Fruit fly (Drosophila melanogaster) whole organism, embryonic: ENCODE measurements around the gene CG14362.
A peak's percentile ranks its signal among the peaks of the same experiment; 100 is the strongest.

Source experiments
- ATbp ChIP-seq: fragments of 200-800 bp; sonication (Bioruptor generic); optimal IDR thresholded peaks from 2 replicates; lab custom pipeline; 2017; ENCODE audit warnings: missing biosample characterization, mild to moderate bottlenecking, missing genetic modification characterization, missing genetic modification reagents
- Aef1 ChIP-seq: fragments of 200-800 bp; sonication (Bioruptor generic); IDR thresholded peaks from 3 replicates; pipeline ENCODE4 v1.3.6; 2022; ENCODE audit warnings: missing biosample characterization, missing genetic modification characterization
- Antp ChIP-seq: fragments of 200-800 bp; sonication (Bioruptor generic); optimal IDR thresholded peaks from 3 replicates; lab custom pipeline; 2016; ENCODE audit warnings: missing biosample characterization, missing genetic modification characterization
- Atf-2 ChIP-seq: fragments of 200-800 bp; sonication (Bioruptor generic); optimal IDR thresholded peaks from 2 replicates; lab custom pipeline; 2016; ENCODE audit warnings: missing biosample characterization, missing genetic modification characterization
- CG10209 ChIP-seq: fragments of 200-800 bp; sonication (Bioruptor generic); optimal IDR thresholded peaks from 3 replicates; lab custom pipeline; 2017; ENCODE audit warnings: missing biosample characterization, mild to moderate bottlenecking, missing genetic modification characterization, missing genetic modification reagents
- CG10462 ChIP-seq: fragments of 200-800 bp; sonication (Bioruptor generic); optimal IDR thresholded peaks from 2 replicates; lab custom pipeline; 2016; ENCODE audit warnings: missing biosample characterization, missing genetic modification characterization
- CG13624 ChIP-seq: fragments of 200-800 bp; sonication (Bioruptor generic); optimal IDR thresholded peaks from 2 replicates; lab custom pipeline; 2016; ENCODE audit warnings: missing biosample characterization, missing genetic modification characterization
- CG17361 ChIP-seq: fragments of 200-800 bp; sonication (Bioruptor generic); IDR thresholded peaks from 3 replicates; pipeline ENCODE4 v1.3.6; 2022; ENCODE audit warnings: missing biosample characterization, missing genetic modification characterization
- CG3847 ChIP-seq: fragments of 200-800 bp; sonication (Bioruptor generic); IDR thresholded peaks from 2 replicates; pipeline ENCODE4 v1.3.6; 2022; ENCODE audit warnings: missing biosample characterization, missing genetic modification characterization
- CG9215 ChIP-seq: fragments of 200-800 bp; sonication (Bioruptor generic); IDR thresholded peaks from 2 replicates; pipeline ENCODE4 v1.3.6; 2022; ENCODE audit warnings: missing biosample characterization, missing genetic modification characterization
- CG9609 ChIP-seq: fragments of 200-800 bp; sonication (Bioruptor generic); optimal IDR thresholded peaks from 3 replicates; lab custom pipeline; 2016; ENCODE audit warnings: missing biosample characterization, missing genetic modification characterization
- CG9817 ChIP-seq: fragments of 200-800 bp; sonication (Bioruptor generic); optimal IDR thresholded peaks from 2 replicates; lab custom pipeline; 2018; ENCODE audit warnings: missing biosample characterization, mild to moderate bottlenecking, missing genetic modification characterization, moderate library complexity
- Camta ChIP-seq: fragments of 200-800 bp; sonication (Bioruptor generic); optimal IDR thresholded peaks from 2 replicates; lab custom pipeline; 2016; ENCODE audit warnings: missing biosample characterization, missing genetic modification characterization
- D19A ChIP-seq: fragments of 200-800 bp; optimal IDR thresholded peaks from 3 replicates; lab custom pipeline; 2019; ENCODE audit warnings: missing biosample characterization, mild to moderate bottlenecking, missing genetic modification characterization, moderate library complexity
- Drgx ChIP-seq: fragments of 200-800 bp; sonication (Bioruptor generic); IDR thresholded peaks from 2 replicates; pipeline ENCODE4 v1.3.6; 2022; ENCODE audit warnings: missing biosample characterization, missing genetic modification characterization
- Ets65A ChIP-seq: fragments of 200-800 bp; sonication (Bioruptor generic); peaks from one replicate; lab custom pipeline; 2016; ENCODE audit warnings: missing biosample characterization, missing genetic modification characterization
- Ets97D ChIP-seq: fragments of 200-800 bp; sonication (Bioruptor generic); optimal IDR thresholded peaks from 3 replicates; lab custom pipeline; 2016; ENCODE audit warnings: missing biosample characterization, missing genetic modification characterization
- H2.0 ChIP-seq: fragments of 200-800 bp; sonication (Bioruptor generic); IDR thresholded peaks from 2 replicates; pipeline ENCODE4 v1.3.6; 2022; ENCODE audit warnings: missing biosample characterization, missing genetic modification characterization
- Hsf ChIP-seq: fragments of 200-800 bp; sonication (Bioruptor generic); optimal IDR thresholded peaks from 3 replicates; lab custom pipeline; 2016; ENCODE audit warnings: missing biosample characterization, missing genetic modification characterization
- Max ChIP-seq: fragments of 200-800 bp; sonication (Bioruptor generic); optimal IDR thresholded peaks from 2 replicates; lab custom pipeline; 2016; ENCODE audit warnings: missing biosample characterization, mild to moderate bottlenecking, missing genetic modification characterization
- Meics ChIP-seq: fragments of 200-800 bp; sonication (Bioruptor generic); optimal IDR thresholded peaks from 2 replicates; lab custom pipeline; 2017; ENCODE audit warnings: missing biosample characterization, mild to moderate bottlenecking, missing genetic modification characterization
- Rx ChIP-seq: fragments of 200-800 bp; sonication (Bioruptor generic); IDR thresholded peaks from 2 replicates; pipeline ENCODE4 v1.3.6; 2022; ENCODE audit warnings: missing biosample characterization, missing genetic modification characterization
- Scr ChIP-seq: fragments of 200-800 bp; sonication (Bioruptor generic); IDR thresholded peaks from 2 replicates; pipeline ENCODE4 v1.3.6; 2022; ENCODE audit warnings: missing biosample characterization, missing genetic modification characterization; ENCODE audit not compliant: partially characterized antibody
- Taf1 ChIP-seq: fragments of 200-800 bp; sonication (Bioruptor generic); IDR thresholded peaks from 2 replicates; pipeline ENCODE4 v1.3.6; 2022; ENCODE audit warnings: missing biosample characterization, missing genetic modification characterization
- al ChIP-seq: fragments of 200-800 bp; sonication (Bioruptor generic); IDR thresholded peaks from 2 replicates; pipeline ENCODE4 v1.3.6; 2022; ENCODE audit warnings: missing biosample characterization, missing genetic modification characterization
- aop ChIP-seq: fragments of 200-800 bp; sonication (Bioruptor generic); IDR thresholded peaks from 2 replicates; pipeline ENCODE4 v1.3.6; 2022; ENCODE audit warnings: missing biosample characterization, missing genetic modification characterization
- ash1 ChIP-seq: fragments of 200-800 bp; sonication (Bioruptor generic); optimal IDR thresholded peaks from 2 replicates; lab custom pipeline; 2018; ENCODE audit warnings: missing biosample characterization, mild to moderate bottlenecking, missing genetic modification characterization
- cato ChIP-seq: fragments of 200-800 bp; sonication (Bioruptor generic); optimal IDR thresholded peaks from 2 replicates; lab custom pipeline; 2016; ENCODE audit warnings: missing biosample characterization, missing genetic modification characterization, borderline replicate concordance
- dimm ChIP-seq: fragments of 200-800 bp; sonication (Bioruptor generic); IDR thresholded peaks from 2 replicates; pipeline ENCODE4 v1.3.6; 2022; ENCODE audit warnings: missing biosample characterization, missing genetic modification characterization
- dpn ChIP-seq, 2 experiments: fragments of 200-800 bp; sonication (Bioruptor generic); optimal IDR thresholded peaks; 3 replicates each; lab custom pipeline; 2016; ENCODE audit warnings: missing biosample characterization in 2 of 2, missing genetic modification characterization in 2 of 2
- dysf ChIP-seq: fragments of 200-800 bp; sonication (Bioruptor generic); IDR thresholded peaks from 3 replicates; pipeline ENCODE4 v1.3.6; 2022; ENCODE audit warnings: missing biosample characterization, missing genetic modification characterization
- fd102C ChIP-seq: fragments of 200-800 bp; sonication (Bioruptor generic); optimal IDR thresholded peaks from 2 replicates; lab custom pipeline; 2018; ENCODE audit warnings: missing biosample characterization, mild to moderate bottlenecking, missing genetic modification characterization, moderate library complexity
- fd3F ChIP-seq: fragments of 200-800 bp; sonication (Bioruptor generic); optimal IDR thresholded peaks from 2 replicates; lab custom pipeline; 2018; ENCODE audit warnings: missing biosample characterization, mild to moderate bottlenecking, missing genetic modification characterization, moderate library complexity
- fu2 ChIP-seq: fragments of 200-800 bp; sonication (Bioruptor generic); optimal IDR thresholded peaks from 2 replicates; lab custom pipeline; 2016; ENCODE audit warnings: missing biosample characterization, missing genetic modification characterization
- gfzf ChIP-seq: fragments of 200-800 bp; sonication (Bioruptor generic); optimal IDR thresholded peaks from 2 replicates; lab custom pipeline; 2016; ENCODE audit warnings: missing biosample characterization, mild to moderate bottlenecking, missing genetic modification characterization, moderate library complexity
- h ChIP-seq: fragments of >200 bp; optimal IDR thresholded peaks from 2 replicates; lab custom pipeline; 2017
- jing ChIP-seq: fragments of 200-800 bp; sonication (Bioruptor generic); optimal IDR thresholded peaks from 2 replicates; lab custom pipeline; 2018; ENCODE audit warnings: missing biosample characterization, mild to moderate bottlenecking, missing genetic modification characterization
- kah ChIP-seq: fragments of 200-800 bp; sonication (Bioruptor generic); optimal IDR thresholded peaks from 2 replicates; lab custom pipeline; 2018; ENCODE audit warnings: missing biosample characterization, mild to moderate bottlenecking, missing genetic modification characterization
- kay ChIP-seq: fragments of 200-800 bp; sonication (Bioruptor generic); optimal IDR thresholded peaks from 2 replicates; lab custom pipeline; 2016; ENCODE audit warnings: missing biosample characterization, missing genetic modification characterization
- nom ChIP-seq: fragments of 200-800 bp; sonication (Bioruptor generic); optimal IDR thresholded peaks from 2 replicates; lab custom pipeline; 2017; ENCODE audit warnings: missing biosample characterization, missing genetic modification characterization, mild to moderate bottlenecking, moderate library complexity, missing genetic modification reagents
- otp ChIP-seq: fragments of 200-800 bp; sonication (Bioruptor generic); IDR thresholded peaks from 3 replicates; pipeline ENCODE4, ENCODE4 v1.3.6; 2022; ENCODE audit warnings: missing biosample characterization, missing genetic modification characterization
- phol ChIP-seq: fragments of 200-800 bp; sonication (Bioruptor generic); optimal IDR thresholded peaks from 3 replicates; lab custom pipeline; 2018; ENCODE audit warnings: missing biosample characterization, mild to moderate bottlenecking, missing genetic modification characterization, moderate library complexity
- sens ChIP-seq: fragments of 200-800 bp; sonication (Bioruptor generic); peaks from one replicate; lab custom pipeline; 2016; ENCODE audit warnings: missing biosample characterization, missing genetic modification characterization
- sens-2 ChIP-seq: fragments of 200-800 bp; sonication (Bioruptor generic); IDR thresholded peaks from 2 replicates; pipeline ENCODE4 v1.3.6; 2022; ENCODE audit warnings: missing biosample characterization, missing genetic modification characterization
- slbo ChIP-seq: fragments of 200-800 bp; sonication (Bioruptor generic); IDR thresholded peaks from 2 replicates; pipeline ENCODE4 v1.3.6; 2022; ENCODE audit warnings: missing biosample characterization, missing genetic modification characterization
- sna ChIP-seq: fragments of 200-800 bp; sonication (Bioruptor generic); IDR thresholded peaks from 2 replicates; pipeline ENCODE4 v1.3.6; 2022; ENCODE audit warnings: missing biosample characterization, missing genetic modification characterization; ENCODE audit not compliant: partially characterized antibody
- zfh1 ChIP-seq: fragments of 200-800 bp; sonication (Bioruptor generic); IDR thresholded peaks from 3 replicates; pipeline ENCODE4 v1.3.6; 2022; ENCODE audit warnings: missing biosample characterization, missing genetic modification characterization

CG14362 gene

DNA sequence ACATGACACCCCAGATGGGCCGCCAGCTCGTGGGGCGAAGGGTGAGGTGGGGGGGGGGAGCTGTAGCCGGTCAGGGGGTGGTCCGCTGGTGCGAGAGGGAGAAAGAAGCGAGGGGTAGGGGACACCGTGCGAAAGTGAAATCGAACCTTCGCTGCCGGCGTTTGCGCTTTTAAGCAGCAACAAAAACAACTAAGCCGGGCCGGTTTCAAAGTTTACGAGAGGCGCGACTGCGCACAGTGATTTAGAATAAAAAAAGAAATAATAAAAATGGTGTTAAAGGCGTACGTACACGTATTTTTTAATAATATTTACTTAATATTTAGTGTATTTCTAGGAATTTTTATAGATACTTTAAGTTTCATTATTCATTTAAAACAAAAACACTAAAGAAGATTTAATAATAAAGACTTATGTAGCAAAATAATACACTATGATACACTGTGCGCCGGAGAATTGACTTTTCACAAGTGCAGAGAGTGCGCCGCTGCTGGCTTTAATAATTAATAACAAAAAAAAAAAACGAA is 23.6 kb downstream of the CG14362 start (continued):
- TF ChIP-seq sens-2 (GFP tag; lab: Robert Waterston, UW) (peak; percentile 70), Aef1 (GFP tag; lab: Robert Waterston, UW) (no peak), phol (peak; percentile 50), sna (GFP tag; lab: Robert Waterston, UW) (no peak), h (lab: Kevin White, UChicago) (no peak), Max (GFP tag; lab: Kevin White, UChicago) (no peak), CG13624 (GFP tag; lab: Kevin White, UChicago) (no peak), kay (GFP tag; lab: Kevin White, UChicago) (no peak), gfzf (GFP tag; lab: Kevin White, UChicago) (no peak)
- TF ChIP-seq, all 482 proteins: peak for 127

DNA sequence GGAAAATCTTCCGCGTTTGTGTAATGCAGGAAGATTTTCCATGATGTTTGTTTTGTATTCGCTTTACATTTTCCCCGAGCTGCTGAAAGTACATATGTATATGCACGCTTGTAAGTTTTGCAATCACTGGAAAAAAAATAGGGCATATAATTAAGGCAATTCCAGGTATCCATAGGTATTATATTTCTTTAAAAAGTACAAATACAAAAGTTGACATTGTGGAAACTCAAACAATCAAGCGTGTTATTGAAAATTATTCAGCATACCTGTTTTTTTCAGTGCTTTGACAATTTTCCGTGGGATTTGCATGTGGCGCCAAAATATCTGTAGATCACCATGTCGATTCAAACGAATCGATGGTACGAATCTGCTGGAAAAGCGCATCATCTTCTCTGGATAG is 24.2 kb downstream of the CG14362 start:
- peak; percentile 55 for TF ChIP-seq sens (GFP tag; lab: Kevin White, UChicago)
- no peak for TF ChIP-seq CG9609 (GFP tag; lab: Kevin White, UChicago)
- no peak for TF ChIP-seq CG9817 (tag; lab: Kevin White, UChicago)
- TF ChIP-seq otp (GFP tag; lab: Robert Waterston, UW), result no peak
- peak; percentile 10 for TF ChIP-seq phol
- no peak for TF ChIP-seq Camta (GFP tag; lab: Kevin White, UChicago)
- no peak for TF ChIP-seq Atf-2 (GFP tag; lab: Kevin White, UChicago)
- no peak for TF ChIP-seq cato
- TF ChIP-seq Drgx (GFP tag; lab: Robert Waterston, UW), result peak; percentile 56
- no peak for TF ChIP-seq aop
- TF ChIP-seq, all 482 proteins: peak for 3

DNA sequence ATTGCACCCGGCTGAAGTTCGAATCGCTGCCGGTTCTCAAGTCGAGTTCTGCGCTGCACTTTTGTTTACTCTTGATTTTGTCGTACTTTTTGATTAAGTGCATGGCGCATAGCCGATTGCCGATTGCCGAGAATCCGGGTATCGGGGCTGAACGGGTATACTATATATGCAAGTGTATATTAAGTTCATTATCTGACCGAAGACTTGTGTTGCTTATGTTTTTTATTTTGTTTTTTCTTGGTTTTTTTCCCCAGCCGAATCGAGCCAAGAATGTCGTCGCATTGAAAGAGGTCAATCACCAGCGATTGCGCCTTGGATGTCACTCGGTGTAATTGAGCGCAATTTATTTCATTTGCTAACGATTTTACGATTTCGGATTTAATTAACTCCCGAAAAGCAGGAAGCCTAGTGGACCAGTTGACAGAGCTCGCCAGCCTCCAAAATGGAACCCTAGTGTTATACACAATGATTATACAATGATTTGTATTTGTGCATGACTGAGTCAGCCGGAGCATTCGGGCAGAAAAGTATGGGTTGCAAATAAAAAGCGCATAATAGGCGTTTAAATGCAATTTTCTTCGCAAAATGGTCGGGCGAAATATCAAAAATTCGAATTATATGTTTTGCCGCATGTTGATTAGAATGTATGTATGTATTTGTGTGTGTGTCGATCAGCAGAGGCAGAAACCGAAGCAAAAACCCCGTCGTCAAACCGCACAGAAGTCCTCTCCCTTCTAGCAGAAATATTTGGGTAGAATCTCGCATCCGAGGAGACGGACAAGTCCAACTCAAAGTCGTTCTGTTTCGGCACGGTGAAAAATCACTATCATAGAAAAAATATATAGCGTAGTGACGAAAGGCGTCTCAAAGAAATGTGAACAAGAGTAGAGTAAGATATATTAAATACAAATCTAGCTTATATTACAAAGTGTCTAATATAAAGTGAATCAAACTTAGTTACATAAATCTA is 27.0 kb downstream of the CG14362 start, which contains the start of gene Mst87F:
Gene Mst87F (minus strand): TSS at position 56 of the 970 bp plus-strand sequence.
- TF ChIP-seq dpn (GFP tag; optimal IDR thresholded peaks at IDR 0.05; lab: Kevin White, UChicago) (no peak), dimm (no peak), Taf1 (GFP tag; lab: Robert Waterston, UW) (no peak), CG10462 (GFP tag; lab: Kevin White, UChicago) (no peak), CG10209 (no peak), CG17361 (GFP tag; lab: Robert Waterston, UW) (no peak), Rx (GFP tag; lab: Robert Waterston, UW) (no peak), Ets97D (no peak), al (no peak), Antp (no peak), zfh1 (no peak), H2.0 (GFP tag; lab: Robert Waterston, UW) (no peak), Hsf (GFP tag; lab: Kevin White, UChicago) (no peak), kah (GFP tag; lab: Kevin White, UChicago) (no peak), fd102C (GFP tag; lab: Kevin White, UChicago) (no peak), nom (peak; percentile 32), sens (GFP tag; lab: Kevin White, UChicago) (peak; percentile 57), fu2 (GFP tag; lab: Kevin White, UChicago) (no peak), slbo (GFP tag; lab: Robert Waterston, UW) (no peak), jing (no peak), CG9215 (GFP tag; lab: Robert Waterston, UW) (no peak), dysf (no peak), ATbp (no peak), D19A (tag; lab: Kevin White, UChicago) (no peak), Ets65A (GFP tag; lab: Kevin White, UChicago) (peak; percentile 26), ash1 (GFP tag; lab: Kevin White, UChicago) (no peak), Scr (no peak), fd3F (GFP tag; lab: Kevin White, UChicago) (no peak), Meics (peak; percentile 15), CG3847 (GFP tag; lab: Robert Waterston, UW) (no peak)
